Fruit fly (Drosophila melanogaster) whole organism, embryonic: ENCODE results near the gene CG33288.
A peak's percentile ranks its signal among the peaks of the same experiment; 100 is the strongest.

Experiments used
- Aef1 ChIP-seq: fragments of 200-800 bp; sonication (Bioruptor generic); IDR thresholded peaks from 3 replicates; pipeline ENCODE4 v1.3.6; 2022; ENCODE audit warnings: missing biosample characterization, missing genetic modification characterization
- Asciz ChIP-seq: fragments of 200-800 bp; sonication (Bioruptor generic); optimal IDR thresholded peaks from 2 replicates; lab custom pipeline; 2017; ENCODE audit warnings: missing biosample characterization, mild to moderate bottlenecking, missing genetic modification characterization, missing genetic modification reagents
- Atf-2 ChIP-seq: fragments of 200-800 bp; sonication (Bioruptor generic); optimal IDR thresholded peaks from 2 replicates; lab custom pipeline; 2016; ENCODE audit warnings: missing biosample characterization, missing genetic modification characterization
- Atf3 ChIP-seq: fragments of 200-800 bp; sonication (Bioruptor generic); optimal IDR thresholded peaks from 3 replicates; lab custom pipeline; 2016; ENCODE audit warnings: missing biosample characterization, missing genetic modification characterization
- BtbVII ChIP-seq: fragments of 200-800 bp; sonication (Bioruptor generic); optimal IDR thresholded peaks from 3 replicates; lab custom pipeline; 2017; ENCODE audit warnings: missing biosample characterization, mild to moderate bottlenecking, missing genetic modification characterization
- Bteb2 ChIP-seq: fragments of 200-800 bp; sonication (Bioruptor generic); optimal IDR thresholded peaks from 2 replicates; lab custom pipeline; 2016; ENCODE audit warnings: missing biosample characterization, missing genetic modification characterization
- CG10209 ChIP-seq: fragments of 200-800 bp; sonication (Bioruptor generic); optimal IDR thresholded peaks from 3 replicates; lab custom pipeline; 2017; ENCODE audit warnings: missing biosample characterization, mild to moderate bottlenecking, missing genetic modification characterization, missing genetic modification reagents
- CG11560 ChIP-seq: fragments of 200-800 bp; sonication (Bioruptor generic); IDR thresholded peaks from 3 replicates; pipeline ENCODE4 v1.3.6; 2022; ENCODE audit warnings: missing biosample characterization, missing genetic modification characterization
- CG11723 ChIP-seq: fragments of 200-800 bp; sonication (Bioruptor generic); optimal IDR thresholded peaks from 2 replicates; lab custom pipeline; 2017; ENCODE audit warnings: missing biosample characterization, mild to moderate bottlenecking, missing genetic modification characterization
- CG12155 ChIP-seq: fragments of 200-800 bp; sonication (Bioruptor generic); optimal IDR thresholded peaks from 3 replicates; lab custom pipeline; 2016; ENCODE audit warnings: missing biosample characterization, missing genetic modification characterization
- CG15514 ChIP-seq: fragments of 200-800 bp; sonication (Bioruptor generic); optimal IDR thresholded peaks from 3 replicates; lab custom pipeline; 2017; ENCODE audit warnings: missing biosample characterization, missing genetic modification characterization, mild to moderate bottlenecking, moderate library complexity, missing genetic modification reagents
- CG17568 ChIP-seq: fragments of 200-800 bp; sonication (Bioruptor generic); optimal IDR thresholded peaks from 2 replicates; lab custom pipeline; 2018; ENCODE audit warnings: missing biosample characterization, mild to moderate bottlenecking, missing genetic modification characterization, moderate library complexity
- CG3407 ChIP-seq: fragments of 200-800 bp; sonication (Bioruptor generic); optimal IDR thresholded peaks from 2 replicates; lab custom pipeline; 2018; ENCODE audit warnings: missing biosample characterization, mild to moderate bottlenecking, missing genetic modification characterization
- CG4424 ChIP-seq: fragments of 200-800 bp; sonication (Bioruptor generic); optimal IDR thresholded peaks from 3 replicates; lab custom pipeline; 2016; ENCODE audit warnings: missing biosample characterization, missing genetic modification characterization
- CG6254 ChIP-seq: fragments of 200-800 bp; sonication (Bioruptor generic); optimal IDR thresholded peaks from 3 replicates; lab custom pipeline; 2017; ENCODE audit warnings: mild to moderate bottlenecking, missing biosample characterization, missing genetic modification reagents, missing genetic modification characterization
- CG6272 ChIP-seq: fragments of 200-800 bp; sonication (Bioruptor generic); IDR thresholded peaks from 2 replicates; pipeline ENCODE4 v1.3.6; 2022; ENCODE audit warnings: missing biosample characterization, missing genetic modification characterization
- CG8478 ChIP-seq: fragments of >200 bp; optimal IDR thresholded peaks from 2 replicates; lab custom pipeline; 2018
- CG9437 ChIP-seq: fragments of 200-800 bp; sonication (Bioruptor generic); optimal IDR thresholded peaks from 2 replicates; lab custom pipeline; 2018; ENCODE audit warnings: missing biosample characterization, mild to moderate bottlenecking, missing genetic modification characterization
- Dbx ChIP-seq: fragments of 200-800 bp; sonication (Bioruptor generic); IDR thresholded peaks from 3 replicates; pipeline ENCODE4 v1.3.6; 2022; ENCODE audit warnings: missing biosample characterization, missing genetic modification characterization
- Dll ChIP-seq: fragments of 200-800 bp; sonication (Bioruptor generic); IDR thresholded peaks from 4 replicates; pipeline ENCODE4 v1.3.6; 2022; ENCODE audit warnings: missing biosample characterization, missing genetic modification characterization; ENCODE audit not compliant: partially characterized antibody
- Fer1 ChIP-seq: fragments of 200-800 bp; sonication (Bioruptor generic); optimal IDR thresholded peaks from 2 replicates; lab custom pipeline; 2017; ENCODE audit warnings: missing biosample characterization, mild to moderate bottlenecking, missing genetic modification characterization
- Fer2 ChIP-seq: fragments of 200-800 bp; sonication (Bioruptor generic); optimal IDR thresholded peaks from 2 replicates; lab custom pipeline; 2018; ENCODE audit warnings: missing biosample characterization, mild to moderate bottlenecking, missing genetic modification characterization, moderate library complexity
- Gsc ChIP-seq: fragments of 200-800 bp; sonication (Bioruptor generic); IDR thresholded peaks from 2 replicates; pipeline ENCODE4 v1.3.6; 2022; ENCODE audit warnings: missing biosample characterization, missing genetic modification characterization
- Hr51 ChIP-seq, 2 experiments: fragments of 200-800 bp; sonication (Bioruptor generic); optimal IDR thresholded peaks; 2 replicates in 1 of 2; 3 replicates in 1 of 2; lab custom pipeline; 2016 to 2018; ENCODE audit warnings: missing biosample characterization in 2 of 2, missing genetic modification characterization in 2 of 2, mild to moderate bottlenecking in 1 of 2, moderate library complexity in 1 of 2
- Lhr ChIP-seq: fragments of 200-800 bp; sonication (Bioruptor generic); optimal IDR thresholded peaks from 3 replicates; lab custom pipeline; 2017; ENCODE audit warnings: mild to moderate bottlenecking, missing biosample characterization, missing genetic modification reagents, missing genetic modification characterization
- Mrtf ChIP-seq: fragments of 200-800 bp; sonication (Bioruptor generic); IDR thresholded peaks from 3 replicates; pipeline ENCODE4 v1.3.6; 2022; ENCODE audit warnings: missing biosample characterization, missing genetic modification characterization
- Nf-YB ChIP-seq: fragments of 200-800 bp; sonication (Bioruptor generic); optimal IDR thresholded peaks from 3 replicates; lab custom pipeline; 2019; ENCODE audit warnings: missing biosample characterization, mild to moderate bottlenecking, missing genetic modification characterization, moderate library complexity
- Pdp1 ChIP-seq, 2 experiments: fragments of 200-800 bp; sonication (Bioruptor generic); optimal IDR thresholded peaks; 3 replicates each; lab custom pipeline; 2016; ENCODE audit warnings: missing biosample characterization in 2 of 2, missing genetic modification characterization in 2 of 2, mild to moderate bottlenecking in 1 of 2, moderate library complexity in 1 of 2
- Vsx1 ChIP-seq: fragments of 200-800 bp; sonication (Bioruptor generic); optimal IDR thresholded peaks from 2 replicates; lab custom pipeline; 2017; ENCODE audit warnings: missing biosample characterization, mild to moderate bottlenecking, missing genetic modification characterization, missing genetic modification reagents
- ab ChIP-seq: fragments of 200-800 bp; sonication (Bioruptor generic); optimal IDR thresholded peaks from 2 replicates; lab custom pipeline; 2016; ENCODE audit warnings: missing biosample characterization, missing genetic modification characterization
- aop ChIP-seq: fragments of 200-800 bp; sonication (Bioruptor generic); IDR thresholded peaks from 2 replicates; pipeline ENCODE4 v1.3.6; 2022; ENCODE audit warnings: missing biosample characterization, missing genetic modification characterization
- bbx ChIP-seq: fragments of 200-800 bp; sonication (Bioruptor generic); IDR thresholded peaks from 2 replicates; pipeline ENCODE4 v1.3.6; 2022; ENCODE audit warnings: missing biosample characterization, missing genetic modification characterization; ENCODE audit not compliant: partially characterized antibody
- croc ChIP-seq: fragments of 200-800 bp; sonication (Bioruptor generic); conservative IDR thresholded peaks from 3 replicates; pipeline ENCODE4 v1.3.6; 2022; ENCODE audit warnings: missing biosample characterization, missing genetic modification characterization
- cwo ChIP-seq: fragments of 200-800 bp; sonication (Bioruptor generic); optimal IDR thresholded peaks from 3 replicates; lab custom pipeline; 2017; ENCODE audit warnings: missing biosample characterization, missing genetic modification characterization, mild to moderate bottlenecking, moderate library complexity, missing genetic modification reagents
- dimm ChIP-seq: fragments of 200-800 bp; sonication (Bioruptor generic); IDR thresholded peaks from 2 replicates; pipeline ENCODE4 v1.3.6; 2022; ENCODE audit warnings: missing biosample characterization, missing genetic modification characterization
- eve ChIP-seq, 2 experiments: fragments of >200 bp; optimal IDR thresholded peaks; 2 replicates each; lab custom pipeline; 2017; ENCODE audit warnings: missing biosample characterization in 2 of 2, missing genetic modification characterization in 2 of 2
- eyg ChIP-seq: fragments of 200-800 bp; sonication (Bioruptor generic); optimal IDR thresholded peaks from 3 replicates; lab custom pipeline; 2016; ENCODE audit warnings: missing biosample characterization, missing genetic modification characterization
- hbn ChIP-seq: fragments of 200-800 bp; sonication (Bioruptor generic); IDR thresholded peaks from 2 replicates; pipeline ENCODE4 v1.3.6; 2022; ENCODE audit warnings: missing biosample characterization, missing genetic modification characterization; ENCODE audit not compliant: partially characterized antibody
- hkb ChIP-seq, 2 experiments: fragments of 200-800 bp in 1 of 2; fragments of >200 bp in 1 of 2; sonication (Bioruptor generic) in 1 of 2; IDR thresholded peaks in 1 of 2; optimal IDR thresholded peaks in 1 of 2; 2 replicates each; pipeline versions ENCODE4 v1.3.6 to Lab custom; 2017 to 2022; ENCODE audit warnings: missing biosample characterization in 1 of 2, missing genetic modification characterization in 1 of 2
- insv ChIP-seq, 2 experiments: fragments of 200-800 bp; sonication (Bioruptor generic); optimal IDR thresholded peaks; 3 replicates each; lab custom pipeline; 2016 to 2018; ENCODE audit warnings: missing biosample characterization in 2 of 2, missing genetic modification characterization in 2 of 2
- jumu ChIP-seq: fragments of 200-800 bp; sonication (Bioruptor generic); optimal IDR thresholded peaks from 3 replicates; lab custom pipeline; 2016; ENCODE audit warnings: missing biosample characterization, missing genetic modification characterization
- ken ChIP-seq: fragments of 200-800 bp; sonication (Bioruptor generic); IDR thresholded peaks from 3 replicates; pipeline ENCODE4 v1.3.6; 2022; ENCODE audit warnings: missing biosample characterization, missing genetic modification characterization
- pan ChIP-seq, 4 experiments: fragments of >200 bp in 3 of 4; fragments of 200-800 bp in 1 of 4; sonication (Bioruptor generic) in 1 of 4; optimal IDR thresholded peaks in 3 of 4; IDR thresholded peaks in 1 of 4; 2 replicates each; pipeline versions ENCODE4 v1.3.6 to Lab custom; 2017 to 2022; ENCODE audit warnings: missing biosample characterization in 2 of 4, missing genetic modification characterization in 2 of 4, mixed read lengths in 1 of 4
- run ChIP-seq: fragments of 200-800 bp; sonication (Bioruptor generic); optimal IDR thresholded peaks from 3 replicates; lab custom pipeline; 2018; ENCODE audit warnings: missing biosample characterization, mild to moderate bottlenecking, missing genetic modification characterization
- seq ChIP-seq: fragments of 200-800 bp; sonication (Bioruptor generic); IDR thresholded peaks from 2 replicates; pipeline ENCODE4 v1.3.6; 2022; ENCODE audit warnings: missing biosample characterization, missing genetic modification characterization
- sim ChIP-seq: fragments of 200-800 bp; sonication (Bioruptor generic); IDR thresholded peaks from 2 replicates; pipeline ENCODE4 v1.3.6; 2022; ENCODE audit warnings: missing biosample characterization, missing genetic modification characterization
- tll ChIP-seq, 2 experiments: fragments of 200-800 bp in 1 of 2; fragments of >200 bp in 1 of 2; sonication (Bioruptor generic) in 1 of 2; optimal IDR thresholded peaks; 2 replicates each; lab custom pipeline; 2017 to 2019; ENCODE audit warnings: missing biosample characterization in 2 of 2, missing genetic modification characterization in 2 of 2, mild to moderate bottlenecking in 1 of 2, moderate library complexity in 1 of 2
- unpg ChIP-seq: fragments of 200-800 bp; sonication (Bioruptor generic); optimal IDR thresholded peaks from 3 replicates; lab custom pipeline; 2018; ENCODE audit warnings: missing biosample characterization, mild to moderate bottlenecking, missing genetic modification characterization, moderate library complexity

CG33288 gene

DNA sequence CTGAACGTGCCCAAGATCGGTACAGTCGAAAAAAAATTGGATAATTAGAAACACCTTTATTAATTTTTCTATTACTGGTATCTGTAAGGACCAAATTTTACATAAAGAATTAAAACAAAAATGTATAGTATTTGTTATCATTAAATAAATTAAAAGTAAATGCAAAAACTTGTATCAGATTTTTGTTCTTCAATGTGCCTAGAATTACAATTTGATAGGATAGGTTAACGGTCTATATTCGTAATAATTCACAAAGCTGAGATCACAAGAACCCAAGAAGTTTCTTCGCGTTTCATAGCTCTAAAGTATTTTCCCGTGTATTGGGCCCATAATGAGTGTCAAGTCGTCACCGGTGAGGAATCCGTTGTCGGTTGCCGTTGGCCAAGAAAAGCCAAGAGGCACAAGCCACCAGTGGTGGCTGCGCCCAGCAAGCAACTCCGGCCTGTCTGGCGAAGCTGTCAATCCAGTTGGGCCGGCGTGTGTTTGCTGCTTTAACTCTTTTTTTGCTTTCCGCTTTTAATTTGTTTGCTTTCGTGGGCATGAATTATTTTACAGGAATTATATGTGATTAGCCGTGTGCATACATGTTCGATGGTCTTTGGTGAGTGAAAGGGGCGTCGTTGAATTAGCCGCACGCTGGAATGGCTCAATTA lies 9.6 kb upstream of the CG33288 start (continued):
- TF ChIP-seq jumu (GFP tag; lab: Kevin White, UChicago) (no peak), ab (GFP tag; lab: Kevin White, UChicago) (no peak), dimm (GFP tag; lab: Robert Waterston, UW) (0 out of 2 replicates have a peak, but pooled peaks have one; percentile 12), CG15514 (GFP tag; lab: Kevin White, UChicago) (peak; percentile 20), Fer1 (GFP tag; lab: Kevin White, UChicago) (no peak), Vsx1 (no peak), CG6254 (GFP tag; lab: Kevin White, UChicago) (peak; percentile 22), hbn (GFP tag; lab: Robert Waterston, UW) (no peak), Dbx (GFP tag; lab: Robert Waterston, UW) (0 out of 3 replicates have a peak, but pooled peaks have one; percentile 42), CG3407 (GFP tag; lab: Kevin White, UChicago) (no peak), croc (GFP tag; lab: Robert Waterston, UW) (no peak; the same call in none of the 3 replicates), CG12155 (peak; percentile 33), Dll (GFP tag; lab: Robert Waterston, UW) (no peak), CG4424 (GFP tag; lab: Kevin White, UChicago) (peak; percentile 50), Gsc (GFP tag; lab: Robert Waterston, UW) (no peak), Atf3 (GFP tag; lab: Kevin White, UChicago) (no peak), Hr51 (GFP tag; optimal IDR thresholded peaks at IDR 0.05; lab: Kevin White, UChicago) (peak in 1 of 2 experiments; percentile 80), CG10209 (GFP tag; lab: Kevin White, UChicago) (peak; percentile 53), CG17568 (GFP tag; lab: Kevin White, UChicago) (no peak), CG6272 (GFP tag; lab: Robert Waterston, UW) (no peak), pan (optimal IDR thresholded peaks at IDR 0.05; lab: Kevin White, UChicago) (no peak), pan (GFP tag; optimal IDR thresholded peaks at IDR 0.05 in 1 of 2, IDR thresholded peaks at IDR 0.05 in 1 of 2) (peak in 1 of 2 experiments; percentile 66), CG11723 (GFP tag; lab: Kevin White, UChicago) (no peak), eve (GFP tag; optimal IDR thresholded peaks at IDR 0.05; lab: Kevin White, UChicago) (no peak), sim (GFP tag; lab: Robert Waterston, UW) (no peak), CG8478 (no peak), run (no peak), Atf-2 (GFP tag; lab: Kevin White, UChicago) (no peak), Fer2 (no peak), tll (GFP tag; optimal IDR thresholded peaks at IDR 0.05; lab: Kevin White, UChicago) (no peak), CG11560 (tag; lab: Robert Waterston, UW) (no peak), insv (GFP tag; optimal IDR thresholded peaks at IDR 0.05; lab: Kevin White, UChicago) (no peak), cwo (GFP tag; lab: Kevin White, UChicago) (peak; percentile 67), CG9437 (GFP tag; lab: Kevin White, UChicago) (peak; percentile 50), hkb (optimal IDR thresholded peaks at IDR 0.05; lab: Kevin White, UChicago) (no peak), hkb (GFP tag; IDR thresholded peaks at IDR 0.05; lab: Robert Waterston, UW) (peak; percentile 39), BtbVII (GFP tag; lab: Kevin White, UChicago) (peak; percentile 57), Pdp1 (GFP tag; optimal IDR thresholded peaks at IDR 0.05; lab: Kevin White, UChicago) (no peak), Lhr (no peak), bbx (GFP tag; lab: Robert Waterston, UW) (no peak), ken (GFP tag; lab: Robert Waterston, UW) (0 out of 3 replicates have a peak, but pooled peaks have one; percentile 34), Nf-YB (GFP tag; lab: Kevin White, UChicago) (no peak), Asciz (GFP tag; lab: Kevin White, UChicago) (peak; percentile 48), Mrtf (GFP tag; lab: Robert Waterston, UW) (no peak), aop (GFP tag; lab: Robert Waterston, UW) (no peak), Aef1 (GFP tag; lab: Robert Waterston, UW) (0 out of 3 replicates have a peak, but pooled peaks have one; percentile 26), unpg (GFP tag; lab: Kevin White, UChicago) (no peak), seq (GFP tag; lab: Robert Waterston, UW) (peak; percentile 32; the same call in 1 of the 2 replicates), Bteb2 (no peak), eyg (GFP tag; lab: Kevin White, UChicago) (no peak)
